Worm (Caenorhabditis elegans) whole organism, midembryonic: ENCODE measurements around the gene lin-3.

Experiments used
- T22C8.4 ChIP-seq: fragments of 200-800 bp; sonication (Bioruptor generic); IDR thresholded peaks from 2 replicates; pipeline ENCODE4 v1.3.6; 2022; ENCODE audit warnings: missing genetic modification characterization, missing compliant biosample characterization
- cog-1 ChIP-seq: sonication (generic microtip); optimal IDR thresholded peaks from 2 replicates; lab custom pipeline; 2016; ENCODE audit warnings: missing genetic modification characterization, missing compliant biosample characterization
- flt-1 ChIP-seq: fragments of 200-800 bp; sonication (Bioruptor generic); IDR thresholded peaks from 2 replicates; pipeline ENCODE4 v1.3.6; 2022; ENCODE audit warnings: missing genetic modification characterization, missing compliant biosample characterization
- klf-2 ChIP-seq: fragments of 200-800 bp; sonication (Bioruptor generic); conservative IDR thresholded peaks from 2 replicates; pipeline ENCODE4 v1.3.6; 2022; ENCODE audit warnings: missing genetic modification reagents, missing genetic modification characterization, missing compliant biosample characterization
- med-1 ChIP-seq: sonication (generic microtip); optimal IDR thresholded peaks from 2 replicates; lab custom pipeline; 2017; ENCODE audit warnings: missing genetic modification characterization, mild to moderate bottlenecking, missing compliant biosample characterization, antibody characterized with exemption, missing genetic modification reagents; ENCODE audit not compliant: insufficient read depth
- ref-1 ChIP-seq: fragments of 200-800 bp; sonication (Bioruptor generic); conservative IDR thresholded peaks from 2 replicates; pipeline ENCODE4 v1.3.6; 2022; ENCODE audit warnings: missing genetic modification reagents, missing genetic modification characterization, missing compliant biosample characterization
- tab-1 ChIP-seq: fragments of 200-800 bp; sonication (Bioruptor generic); IDR thresholded peaks from 2 replicates; pipeline ENCODE4 v1.3.6; 2022; ENCODE audit warnings: missing genetic modification characterization, missing compliant biosample characterization
- ztf-23 ChIP-seq: fragments of 200-800 bp; sonication (Bioruptor generic); IDR thresholded peaks from 2 replicates; pipeline ENCODE4 v1.3.6; 2022; ENCODE audit warnings: missing genetic modification reagents, missing genetic modification characterization, missing compliant biosample characterization
- ztf-29 ChIP-seq: fragments of 200-800 bp; sonication (Bioruptor generic); IDR thresholded peaks from 2 replicates; pipeline ENCODE4 v1.3.6; 2022; ENCODE audit warnings: missing genetic modification reagents, missing genetic modification characterization, missing compliant biosample characterization

lin-3 gene

DNA sequence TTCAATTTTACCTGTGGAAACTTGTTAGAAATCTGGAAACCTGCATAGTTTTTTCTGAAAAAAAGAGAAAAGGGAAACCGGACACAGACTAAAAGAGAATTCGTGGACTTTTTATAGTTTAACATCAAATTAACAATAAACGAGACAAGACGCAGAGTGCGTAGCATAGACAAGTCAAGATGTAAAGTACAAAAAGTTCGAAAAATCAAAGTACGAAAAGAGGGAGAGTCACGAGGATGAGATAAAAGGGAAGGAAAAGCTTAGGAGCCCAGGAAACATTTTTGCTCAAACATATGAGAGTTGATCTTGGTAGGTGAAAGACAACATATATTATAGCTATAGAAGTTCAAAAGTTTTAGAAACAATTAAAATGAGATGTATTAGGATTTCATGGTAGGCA, 43.7 kb downstream of the lin-3 start, which contains the start of gene M7.12:
M7.12 (minus strand) TSS at position 188 of the 400 bp plus-strand sequence.
- no peak for TF ChIP-seq med-1 (GFP tag; lab: Kevin White, UChicago)
- no peak for TF ChIP-seq cog-1 (tag; lab: Kevin White, UChicago)
- no peak for TF ChIP-seq T22C8.4 (GFP tag; lab: Robert Waterston, UW)
- TF ChIP-seq tab-1 (GFP tag; lab: Robert Waterston, UW), result no peak
- TF ChIP-seq ref-1 (GFP tag; lab: Robert Waterston, UW), result no peak
- TF ChIP-seq ztf-23, result no peak
- no peak for TF ChIP-seq flt-1 (GFP tag; lab: Robert Waterston, UW)
- TF ChIP-seq klf-2 (GFP tag; lab: Robert Waterston, UW), result no peak
- no peak for TF ChIP-seq ztf-29 (GFP tag; lab: Robert Waterston, UW)

DNA sequence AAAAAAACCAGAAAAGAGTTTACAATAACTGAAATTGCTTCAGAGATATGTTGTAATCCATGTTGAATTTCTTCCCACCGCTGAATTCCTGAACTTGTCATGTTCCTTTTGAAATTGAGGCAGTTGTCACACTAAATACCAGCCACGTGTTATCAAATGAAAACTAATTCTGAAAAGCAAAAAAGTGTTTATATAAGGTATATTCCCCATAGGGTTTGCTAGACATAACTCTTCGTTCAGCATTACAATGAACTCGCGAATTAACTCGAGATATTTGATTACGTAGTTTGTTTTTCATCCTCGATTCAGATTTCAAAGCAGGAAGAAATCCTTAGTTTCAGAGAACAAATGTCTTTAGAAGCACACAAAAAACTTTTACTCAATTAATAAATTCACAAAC, 46.2 kb downstream of the lin-3 start, which contains the start of gene str-3:
str-3 (minus strand) TSS at position 101 of the 400 bp plus-strand sequence.
- no peak for TF ChIP-seq ref-1 (GFP tag; lab: Robert Waterston, UW)
- TF ChIP-seq ztf-23, result no peak
- TF ChIP-seq tab-1 (GFP tag; lab: Robert Waterston, UW), result no peak
- no peak for TF ChIP-seq ztf-29 (GFP tag; lab: Robert Waterston, UW)
- no peak for TF ChIP-seq med-1 (GFP tag; lab: Kevin White, UChicago)
- no peak for TF ChIP-seq klf-2 (GFP tag; lab: Robert Waterston, UW)
- TF ChIP-seq flt-1 (GFP tag; lab: Robert Waterston, UW), result no peak
- no peak for TF ChIP-seq cog-1 (tag; lab: Kevin White, UChicago)
- TF ChIP-seq T22C8.4 (GFP tag; lab: Robert Waterston, UW), result no peak

DNA sequence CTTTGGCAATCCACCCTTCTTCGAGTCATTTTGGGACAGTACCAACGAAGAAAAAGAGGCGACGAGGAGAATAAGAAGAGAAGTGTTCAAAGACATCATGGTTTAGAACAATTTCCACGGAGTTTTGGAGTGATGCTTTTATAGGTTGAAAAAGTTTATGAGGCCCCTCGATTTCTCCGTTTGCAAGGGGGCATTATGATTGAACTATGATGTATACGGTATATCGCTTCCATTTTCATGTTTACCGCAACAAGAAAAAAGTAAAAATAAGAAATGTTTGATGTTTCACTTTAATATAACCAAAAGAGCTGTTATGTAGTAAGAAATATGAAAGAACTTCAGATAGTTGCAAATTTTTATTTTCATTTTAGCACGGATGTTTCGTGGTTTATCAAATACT, 47.3 kb downstream of the lin-3 start, which contains the start of gene srlf-18:
srlf-18 (minus strand) TSS at position 101 of the 400 bp plus-strand sequence.
- no peak for TF ChIP-seq flt-1 (GFP tag; lab: Robert Waterston, UW)
- TF ChIP-seq cog-1 (tag; lab: Kevin White, UChicago), result no peak
- TF ChIP-seq ztf-29 (GFP tag; lab: Robert Waterston, UW), result no peak
- no peak for TF ChIP-seq ztf-23
- TF ChIP-seq ref-1 (GFP tag; lab: Robert Waterston, UW), result no peak
- TF ChIP-seq tab-1 (GFP tag; lab: Robert Waterston, UW), result no peak
- TF ChIP-seq T22C8.4 (GFP tag; lab: Robert Waterston, UW), result no peak
- no peak for TF ChIP-seq med-1 (GFP tag; lab: Kevin White, UChicago)
- no peak for TF ChIP-seq klf-2 (GFP tag; lab: Robert Waterston, UW)

DNA sequence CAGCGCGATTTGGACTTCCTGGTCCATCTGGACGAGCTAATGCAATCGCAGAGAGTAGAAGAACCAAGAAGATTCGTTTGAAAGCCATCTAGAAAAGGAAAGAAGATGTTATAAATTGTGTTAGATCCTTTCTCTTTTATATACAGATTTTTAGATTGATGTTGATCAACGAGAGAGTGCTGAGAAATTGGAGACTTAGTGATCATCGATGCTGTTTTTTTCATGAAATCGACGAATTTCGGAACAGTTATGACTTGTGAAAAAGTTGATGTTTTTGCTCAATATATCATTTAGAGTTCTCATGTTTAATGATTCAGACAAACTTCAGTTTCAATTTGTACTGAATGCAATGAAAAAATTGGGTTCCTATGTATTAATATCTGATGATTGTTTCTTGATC, 48.5 kb downstream of the lin-3 start, which contains the start of gene srlf-17:
srlf-17 (minus strand) TSS at position 101 of the 400 bp plus-strand sequence.
- TF ChIP-seq tab-1 (GFP tag; lab: Robert Waterston, UW) (no peak), ref-1 (GFP tag; lab: Robert Waterston, UW) (no peak), cog-1 (tag; lab: Kevin White, UChicago) (no peak), ztf-29 (GFP tag; lab: Robert Waterston, UW) (no peak), ztf-23 (no peak), flt-1 (GFP tag; lab: Robert Waterston, UW) (no peak), T22C8.4 (GFP tag; lab: Robert Waterston, UW) (no peak), klf-2 (GFP tag; lab: Robert Waterston, UW) (no peak), med-1 (GFP tag; lab: Kevin White, UChicago) (no peak)

DNA sequence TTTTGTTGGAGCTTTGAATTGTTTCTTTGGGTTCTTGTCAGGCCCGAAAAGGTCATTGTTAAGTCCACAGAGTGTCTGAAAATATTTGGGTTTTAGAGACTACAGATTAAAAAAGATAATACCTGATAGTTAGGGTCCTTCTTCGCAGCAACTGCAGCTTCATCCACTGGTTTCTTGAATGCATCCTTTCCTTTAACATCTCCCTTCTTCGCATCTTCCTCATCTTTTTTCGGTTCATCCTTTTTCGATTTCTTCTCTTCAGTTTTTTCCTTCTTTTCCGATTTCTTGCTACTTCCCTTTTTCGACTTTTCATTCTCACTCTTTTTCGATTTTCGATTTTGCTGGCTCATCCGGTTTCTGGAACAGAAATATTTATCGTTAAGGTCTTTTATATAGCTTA, 49.4 kb downstream of the lin-3 start:
- TF ChIP-seq klf-2 (GFP tag; lab: Robert Waterston, UW), result no peak
- no peak for TF ChIP-seq ztf-29 (GFP tag; lab: Robert Waterston, UW)

DNA sequence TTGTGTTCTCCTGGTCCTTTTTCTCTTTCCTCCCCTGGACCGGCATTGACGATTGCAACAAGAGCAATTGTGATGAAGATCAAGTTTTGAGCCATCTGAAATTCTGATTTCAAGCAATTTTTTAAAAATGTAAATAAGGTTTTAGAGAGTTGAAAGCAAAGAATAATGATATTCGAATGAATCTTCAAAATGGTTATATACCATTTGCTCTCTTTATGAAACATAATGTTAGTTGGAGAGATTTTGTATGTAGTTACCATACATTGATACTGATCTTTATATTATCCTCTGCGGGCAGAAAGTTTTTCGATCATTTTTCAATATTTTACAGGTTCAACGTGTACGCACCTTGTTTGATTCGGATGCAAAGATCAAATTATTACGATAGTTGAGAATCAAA, 51.6 kb downstream of the lin-3 start, which contains the start of gene srlf-24:
srlf-24 (minus strand) TSS at position 101 of the 400 bp plus-strand sequence.
- no peak for TF ChIP-seq ztf-29 (GFP tag; lab: Robert Waterston, UW)
- no peak for TF ChIP-seq klf-2 (GFP tag; lab: Robert Waterston, UW)
- TF ChIP-seq ztf-23, result no peak
- TF ChIP-seq T22C8.4 (GFP tag; lab: Robert Waterston, UW), result no peak
- TF ChIP-seq cog-1 (tag; lab: Kevin White, UChicago), result no peak
- TF ChIP-seq flt-1 (GFP tag; lab: Robert Waterston, UW), result no peak
- no peak for TF ChIP-seq tab-1 (GFP tag; lab: Robert Waterston, UW)
- no peak for TF ChIP-seq ref-1 (GFP tag; lab: Robert Waterston, UW)
- no peak for TF ChIP-seq med-1 (GFP tag; lab: Kevin White, UChicago)

DNA sequence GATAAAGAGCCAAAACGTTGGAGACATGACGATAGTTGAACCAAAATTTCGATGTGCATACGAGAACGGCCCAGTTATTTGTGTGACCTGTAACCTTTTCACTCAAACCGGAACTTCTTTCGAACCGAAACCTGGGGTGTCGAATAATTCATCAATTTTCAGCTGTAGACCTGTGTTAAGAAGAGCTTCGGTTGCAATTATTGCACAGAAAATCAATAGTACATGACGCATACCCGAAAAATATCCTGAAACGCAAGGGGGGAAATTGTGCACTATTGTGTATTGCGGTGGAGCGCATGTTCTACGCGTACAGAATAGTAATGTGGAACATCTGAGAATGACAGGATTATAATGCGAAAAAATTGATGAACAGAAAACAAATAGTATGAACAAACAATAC, 55.7 kb downstream of the lin-3 start, which contains the start of gene pigk-1:
pigk-1 (minus strand) TSS at position 248 of the 400 bp plus-strand sequence.
- TF ChIP-seq flt-1 (GFP tag; lab: Robert Waterston, UW) (no peak), cog-1 (tag; lab: Kevin White, UChicago) (no peak)

DNA sequence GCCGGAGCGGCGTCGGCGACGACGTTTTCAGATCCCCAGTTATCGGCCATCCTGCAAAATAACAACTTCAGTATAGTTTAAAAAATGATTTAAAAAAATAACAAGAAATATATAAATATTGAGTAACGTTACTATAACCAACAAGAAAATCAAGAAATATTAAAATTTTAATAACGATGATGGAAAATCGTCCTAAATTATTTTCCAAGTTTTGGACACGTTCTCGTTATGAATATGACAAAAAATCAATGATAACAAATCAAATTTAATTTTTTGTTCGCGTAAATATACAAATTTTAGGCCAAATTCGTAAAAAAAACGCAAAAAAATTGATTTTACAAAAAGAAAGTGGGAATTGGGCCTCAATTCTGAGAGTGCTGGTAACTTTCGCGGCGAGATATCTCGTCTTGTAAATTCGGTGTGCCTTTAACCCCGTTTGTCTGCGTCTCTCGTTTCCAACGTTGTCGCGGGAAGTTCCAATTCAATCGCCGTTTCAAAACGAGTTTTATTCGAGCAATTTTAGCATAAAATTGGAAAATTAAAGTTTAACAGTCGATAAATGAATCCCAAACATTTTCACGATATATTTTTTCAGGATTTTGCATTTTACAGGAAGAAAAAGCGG, 57.0 kb downstream of the lin-3 start, which contains the start of gene rps-5:
rps-5 (minus strand) TSS at position 51 of the 625 bp plus-strand sequence.
- TF ChIP-seq klf-2 (GFP tag; lab: Robert Waterston, UW) (no peak), T22C8.4 (GFP tag; lab: Robert Waterston, UW) (no peak), flt-1 (GFP tag; lab: Robert Waterston, UW) (no peak)

DNA sequence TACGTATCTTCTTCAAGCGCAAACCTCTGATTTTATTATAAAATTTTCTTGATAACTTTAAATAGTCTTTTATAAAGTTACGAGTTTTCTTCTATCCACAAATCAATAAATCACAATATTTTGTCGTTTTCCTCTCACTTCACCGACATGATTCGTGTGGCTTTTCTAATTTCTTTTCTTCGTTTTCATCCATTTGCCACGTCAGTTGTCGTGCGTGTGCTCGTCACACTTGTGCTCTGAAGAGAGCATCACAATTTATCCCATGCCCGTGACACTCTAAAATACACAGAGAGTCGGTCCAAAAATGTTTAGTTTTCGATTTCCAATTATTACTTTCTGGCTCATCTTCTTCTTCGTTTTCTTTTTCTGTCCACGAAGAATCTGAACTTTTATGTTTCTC, 57.8 kb downstream of the lin-3 start:
- TF ChIP-seq ref-1 (GFP tag; lab: Robert Waterston, UW) (no peak), cog-1 (tag; lab: Kevin White, UChicago) (no peak), flt-1 (GFP tag; lab: Robert Waterston, UW) (no peak), T22C8.4 (GFP tag; lab: Robert Waterston, UW) (no peak), tab-1 (GFP tag; lab: Robert Waterston, UW) (no peak), ztf-23 (no peak), klf-2 (GFP tag; lab: Robert Waterston, UW) (no peak), ztf-29 (GFP tag; lab: Robert Waterston, UW) (no peak), med-1 (GFP tag; lab: Kevin White, UChicago) (no peak)
